Worm (Caenorhabditis elegans): Measurements from ENCODE around the gene srh-16.

- peak; percentile 92 for TF ChIP-seq F13H6.1 (tag; optimal IDR thresholded peaks at IDR 0.05)
- TF ChIP-seq snpc-4 (tag; optimal IDR thresholded peaks at IDR 0.05): peak; percentile 59
- TF ChIP-seq ztf-11 (tag; optimal IDR thresholded peaks at IDR 0.05): no peak
- peak; percentile 57 for TF ChIP-seq nhr-237 (tag; optimal IDR thresholded peaks at IDR 0.05)
Measured at ce11 chrV:12303453-12304077, 11.9 kb downstream of the srh-16 start.

Data from whole organism, L2 larva.